Worm (Caenorhabditis elegans): ENCODE data around the gene H21P03.10.

Gene H21P03.10

ce11 chrIV:11500421-11500820, at the start of gene H21P03.10:
H21P03.10 (plus strand) TSS chrIV:11500721.
- TF ChIP-seq egl-5 (tag; optimal IDR thresholded peaks at IDR 0.05) (no peak), lin-39 (tag; optimal IDR thresholded peaks at IDR 0.05) (no peak), nhr-11 (tag; optimal IDR thresholded peaks at IDR 0.05) (no peak), unc-62 (GFP tag; optimal IDR thresholded peaks at IDR 0.05) (no peak)

- TF ChIP-seq nhr-76 (tag; optimal IDR thresholded peaks at IDR 0.05) (no peak), nhr-12 (tag; optimal IDR thresholded peaks at IDR 0.05) (no peak), lin-39 (tag; optimal IDR thresholded peaks at IDR 0.05) (peak; percentile 55), nhr-43 (tag; optimal IDR thresholded peaks at IDR 0.05; ENCODE audit: poor library complexity, severe bottlenecking) (no peak), lin-15B (tag; optimal IDR thresholded peaks at IDR 0.05) (no peak)
Measured at ce11 chrIV:11452928-11453327, 47.6 kb upstream of the H21P03.10 start.

- TF ChIP-seq nhr-43 (tag; optimal IDR thresholded peaks at IDR 0.05; ENCODE audit: poor library complexity, severe bottlenecking), result no peak
- no peak for TF ChIP-seq hmg-11 (tag; optimal IDR thresholded peaks at IDR 0.05)
- no peak for TF ChIP-seq nhr-23 (tag; optimal IDR thresholded peaks at IDR 0.05)
- no peak for TF ChIP-seq unc-62 (GFP tag; optimal IDR thresholded peaks at IDR 0.05)
- no peak for TF ChIP-seq egl-27 (tag; optimal IDR thresholded peaks at IDR 0.05)
- no peak for TF ChIP-seq nhr-67 (tag; optimal IDR thresholded peaks at IDR 0.05)
- no peak for TF ChIP-seq eor-1 (tag; optimal IDR thresholded peaks at IDR 0.05)
- no peak for TF ChIP-seq daf-12 (tag; optimal IDR thresholded peaks at IDR 0.05)
- no peak for TF ChIP-seq sea-2 (GFP tag; optimal IDR thresholded peaks at IDR 0.05)
- no peak for TF ChIP-seq pha-4 (tag; optimal IDR thresholded peaks at IDR 0.05)
- no peak for TF ChIP-seq fos-1 (tag; optimal IDR thresholded peaks at IDR 0.05)
- no peak for TF ChIP-seq elt-3 (tag; optimal IDR thresholded peaks at IDR 0.05)
- TF ChIP-seq egl-5 (tag; optimal IDR thresholded peaks at IDR 0.05), result no peak
- TF ChIP-seq zag-1 (tag; optimal IDR thresholded peaks at IDR 0.05), result no peak
- no peak for TF ChIP-seq aly-2 (tag; optimal IDR thresholded peaks at IDR 0.05)
- no peak for TF ChIP-seq lin-15B (tag; optimal IDR thresholded peaks at IDR 0.05)
- no peak for TF ChIP-seq nhr-11 (tag; optimal IDR thresholded peaks at IDR 0.05)
- no peak for TF ChIP-seq elt-2 (tag; optimal IDR thresholded peaks at IDR 0.05)
Measured at ce11 chrIV:11455824-11456223, 44.7 kb upstream of the H21P03.10 start.

ce11 chrIV:11458700-11459263, 41.7 kb upstream of the H21P03.10 start:
- TF ChIP-seq ceh-9 (tag; optimal IDR thresholded peaks at IDR 0.05) (no peak), unc-62 (GFP tag; optimal IDR thresholded peaks at IDR 0.05) (no peak), nfya-1 (tag; optimal IDR thresholded peaks at IDR 0.05; ENCODE audit: insufficient read depth) (peak; percentile 13)

- TF ChIP-seq zag-1 (tag; optimal IDR thresholded peaks at IDR 0.05) (no peak), nhr-76 (tag; optimal IDR thresholded peaks at IDR 0.05) (no peak), nhr-23 (tag; optimal IDR thresholded peaks at IDR 0.05) (no peak), ZK546.5 (tag; optimal IDR thresholded peaks at IDR 0.05) (no peak), tbx-2 (tag; optimal IDR thresholded peaks at IDR 0.05) (no peak), nhr-12 (tag; optimal IDR thresholded peaks at IDR 0.05) (no peak), unc-39 (tag; optimal IDR thresholded peaks at IDR 0.05) (no peak), lsy-12 (tag; optimal IDR thresholded peaks at IDR 0.05) (no peak), mml-1 (tag; optimal IDR thresholded peaks at IDR 0.05) (no peak), pha-4 (tag; optimal IDR thresholded peaks at IDR 0.05) (no peak), lin-39 (tag; optimal IDR thresholded peaks at IDR 0.05) (no peak), snpc-4 (tag; optimal IDR thresholded peaks at IDR 0.05) (no peak), mdl-1 (tag; optimal IDR thresholded peaks at IDR 0.05) (no peak), egl-27 (tag; optimal IDR thresholded peaks at IDR 0.05) (no peak)
Measured at ce11 chrIV:11459684-11460083, 40.8 kb upstream of the H21P03.10 start, which contains the start of gene npr-3. npr-3 (plus strand) TSS chrIV:11459984.

- TF ChIP-seq lsy-12 (tag; optimal IDR thresholded peaks at IDR 0.05) (no peak), lin-39 (tag; optimal IDR thresholded peaks at IDR 0.05) (peak; percentile 19)
Measured at ce11 chrIV:11461335-11461734, 39.2 kb upstream of the H21P03.10 start.
